Worm (Caenorhabditis elegans): ENCODE measurements around the gene Y54G2A.52.

The Y54G2A.52 gene

ce11 chrIV:2835364-2835763 lies 36.9 kb upstream of the Y54G2A.52 start, which contains the start of gene clec-82:
Gene clec-82, plus strand, starts transcription at chrIV:2835664.
- no peak for TF ChIP-seq ceh-83 (GFP tag; optimal IDR thresholded peaks at IDR 0.05)
- TF ChIP-seq lin-13 (tag; optimal IDR thresholded peaks at IDR 0.05) = no peak
- TF ChIP-seq sem-2 (GFP tag; optimal IDR thresholded peaks at IDR 0.05) = no peak
- no peak for TF ChIP-seq unc-120 (tag; optimal IDR thresholded peaks at IDR 0.05; ENCODE audit: poor library complexity, severe bottlenecking)
- no peak for TF ChIP-seq flh-1 (GFP tag; optimal IDR thresholded peaks at IDR 0.05)
- no peak for TF ChIP-seq hlh-1 (tag; optimal IDR thresholded peaks at IDR 0.05)
- no peak for TF ChIP-seq ham-2 (GFP tag; optimal IDR thresholded peaks at IDR 0.05)
- no peak for TF ChIP-seq drap-1 (GFP tag; optimal IDR thresholded peaks at IDR 0.05)
- TF ChIP-seq unc-62 (GFP tag; optimal IDR thresholded peaks at IDR 0.05) = no peak
- no peak for TF ChIP-seq mep-1 (tag; optimal IDR thresholded peaks at IDR 0.05)
- TF ChIP-seq snpc-4 (tag; optimal IDR thresholded peaks at IDR 0.05) = no peak
- no peak for TF ChIP-seq ztf-11 (tag; optimal IDR thresholded peaks at IDR 0.05)
- TF ChIP-seq sptf-1 (tag; optimal IDR thresholded peaks at IDR 0.05) = no peak
- no peak for TF ChIP-seq pha-4 (tag; optimal IDR thresholded peaks at IDR 0.05)
- no peak for TF ChIP-seq lin-32 (GFP tag; optimal IDR thresholded peaks at IDR 0.05)
- TF ChIP-seq ceh-43 (GFP tag; optimal IDR thresholded peaks at IDR 0.05) = no peak

ce11 chrIV:2834516-2834915 lies 36.0 kb upstream of the Y54G2A.52 start, which contains the start of gene pudl-2:
Gene pudl-2, plus strand, starts transcription at chrIV:2834816.
- TF ChIP-seq elt-1 (tag; optimal IDR thresholded peaks at IDR 0.05; ENCODE audit: borderline replicate concordance, insufficient read depth) = no peak
- no peak for TF ChIP-seq ceh-39 (tag; optimal IDR thresholded peaks at IDR 0.05)
- no peak for TF ChIP-seq ztf-11 (tag; optimal IDR thresholded peaks at IDR 0.05)
- no peak for TF ChIP-seq lin-13 (tag; optimal IDR thresholded peaks at IDR 0.05)
- TF ChIP-seq lin-32 (GFP tag; optimal IDR thresholded peaks at IDR 0.05) = no peak
- TF ChIP-seq zip-8 (tag; optimal IDR thresholded peaks at IDR 0.05) = no peak
- no peak for TF ChIP-seq mep-1 (tag; optimal IDR thresholded peaks at IDR 0.05)
- TF ChIP-seq ces-1 (GFP tag; optimal IDR thresholded peaks at IDR 0.05) = no peak
- TF ChIP-seq blmp-1 (tag; optimal IDR thresholded peaks at IDR 0.05) = no peak
- no peak for TF ChIP-seq unc-62 (GFP tag; optimal IDR thresholded peaks at IDR 0.05)
- TF ChIP-seq M03D4.4 (tag; optimal IDR thresholded peaks at IDR 0.05) = no peak
- TF ChIP-seq mab-5 (tag; optimal IDR thresholded peaks at IDR 0.05) = no peak
- no peak for TF ChIP-seq ham-2 (GFP tag; optimal IDR thresholded peaks at IDR 0.05)
- TF ChIP-seq nhr-12 (tag; optimal IDR thresholded peaks at IDR 0.05) = no peak

DNA sequence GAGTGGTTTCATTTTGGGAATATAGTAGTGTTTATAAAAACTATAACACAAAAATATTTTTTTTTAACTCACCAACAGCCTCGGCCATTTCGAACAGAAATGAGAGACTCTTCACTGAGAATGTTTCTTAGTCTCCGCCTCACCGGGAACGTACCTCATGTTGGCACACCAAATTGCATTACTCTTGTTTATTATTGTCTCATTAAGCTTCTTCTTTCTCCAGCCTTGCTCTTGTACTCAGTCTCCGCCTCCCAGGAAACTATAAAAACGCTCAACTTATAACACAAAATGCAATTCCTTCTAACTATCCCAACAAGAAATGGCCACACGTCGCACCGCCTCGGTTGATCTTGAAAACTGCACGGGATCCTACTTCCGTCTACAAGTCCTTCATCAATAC lies 34.1 kb upstream of the Y54G2A.52 start, which contains the start of the genes Y54G2A.48 and pudl-1:
Y54G2A.48 (minus strand) TSS at position 101 of the 400 bp plus-strand sequence.
pudl-1 (plus strand) TSS at position 320 of the 400 bp plus-strand sequence.
- TF ChIP-seq unc-62 (GFP tag; optimal IDR thresholded peaks at IDR 0.05) (no peak), tbx-8 (GFP tag; optimal IDR thresholded peaks at IDR 0.05) (no peak), nhr-28 (tag; optimal IDR thresholded peaks at IDR 0.05) (no peak), drap-1 (GFP tag; optimal IDR thresholded peaks at IDR 0.05) (no peak), ceh-39 (tag; optimal IDR thresholded peaks at IDR 0.05) (no peak), zip-8 (tag; optimal IDR thresholded peaks at IDR 0.05) (no peak), cnd-1 (tag; optimal IDR thresholded peaks at IDR 0.05) (no peak), hlh-1 (tag; optimal IDR thresholded peaks at IDR 0.05) (no peak), snpc-4 (tag; optimal IDR thresholded peaks at IDR 0.05) (no peak), pha-4 (tag; optimal IDR thresholded peaks at IDR 0.05) (no peak), lin-13 (tag; optimal IDR thresholded peaks at IDR 0.05) (no peak), elt-3 (tag; optimal IDR thresholded peaks at IDR 0.05) (no peak), elt-1 (tag; optimal IDR thresholded peaks at IDR 0.05; ENCODE audit: borderline replicate concordance, insufficient read depth) (no peak), lin-32 (GFP tag; optimal IDR thresholded peaks at IDR 0.05) (no peak), ham-2 (GFP tag; optimal IDR thresholded peaks at IDR 0.05) (no peak), nhr-76 (tag; optimal IDR thresholded peaks at IDR 0.05) (no peak), nhr-2 (tag; optimal IDR thresholded peaks at IDR 0.05) (no peak), ces-1 (GFP tag; optimal IDR thresholded peaks at IDR 0.05) (no peak)

DNA sequence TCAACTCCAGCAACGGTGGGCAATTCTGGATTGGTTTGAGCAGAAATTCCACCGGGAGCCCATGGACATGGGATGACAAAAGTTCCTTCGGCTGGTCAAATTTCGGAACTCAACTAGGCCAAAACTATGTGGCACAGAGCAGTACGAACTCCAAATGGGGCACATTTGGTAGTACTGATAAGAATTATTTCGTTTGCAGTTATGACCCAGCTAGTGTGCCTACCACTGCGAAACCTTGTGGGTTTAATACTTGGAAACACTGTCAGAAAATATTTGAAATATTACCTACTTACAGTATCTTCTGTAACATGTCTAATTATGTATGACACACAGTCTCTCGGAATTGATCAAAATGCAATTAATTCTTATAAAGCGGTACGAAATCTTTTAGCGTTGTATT lies 27.8 kb upstream of the Y54G2A.52 start:
- no peak for TF ChIP-seq mep-1 (tag; optimal IDR thresholded peaks at IDR 0.05)
- TF ChIP-seq bed-3 (GFP tag; optimal IDR thresholded peaks at IDR 0.05) = no peak
- TF ChIP-seq ces-1 (GFP tag; optimal IDR thresholded peaks at IDR 0.05) = no peak
- TF ChIP-seq flh-1 (GFP tag; optimal IDR thresholded peaks at IDR 0.05) = no peak
- TF ChIP-seq nhr-28 (tag; optimal IDR thresholded peaks at IDR 0.05) = no peak
- no peak for TF ChIP-seq drap-1 (GFP tag; optimal IDR thresholded peaks at IDR 0.05)

Measured in whole organism, mixed stage, embryonic.